Fruit fly (Drosophila melanogaster) whole organism, adult: ENCODE data around the gene CG8043.

Experiments used
- CG11617 ChIP-seq: fragments of 200-800 bp; sonication (Bioruptor generic); optimal IDR thresholded peaks from 2 replicates; lab custom pipeline; 2017; ENCODE audit warnings: mild to moderate bottlenecking, missing biosample characterization, missing genetic modification reagents, missing genetic modification characterization
- CG12768 ChIP-seq: fragments of 200-800 bp; sonication (Bioruptor generic); optimal IDR thresholded peaks from 2 replicates; lab custom pipeline; 2017; ENCODE audit warnings: missing biosample characterization, missing genetic modification characterization, mild to moderate bottlenecking, moderate library complexity, missing genetic modification reagents
- CG14711 ChIP-seq: fragments of 200-800 bp; sonication (Bioruptor generic); optimal IDR thresholded peaks from 2 replicates; lab custom pipeline; 2018; ENCODE audit warnings: missing biosample characterization, mild to moderate bottlenecking, missing genetic modification characterization, moderate library complexity
- CG1620 ChIP-seq: fragments of 200-800 bp; sonication (Bioruptor generic); optimal IDR thresholded peaks from 2 replicates; lab custom pipeline; 2016; ENCODE audit warnings: missing biosample characterization, missing genetic modification characterization
- CG33017 ChIP-seq: fragments of 200-800 bp; sonication (Bioruptor generic); optimal IDR thresholded peaks from 2 replicates; lab custom pipeline; 2018; ENCODE audit warnings: missing biosample characterization, mild to moderate bottlenecking, missing genetic modification characterization, moderate library complexity
- CG5204 ChIP-seq: fragments of 200-800 bp; sonication (Bioruptor generic); optimal IDR thresholded peaks from 2 replicates; lab custom pipeline; 2016; ENCODE audit warnings: missing biosample characterization, missing genetic modification characterization
- CG7045 ChIP-seq: fragments of 200-800 bp; sonication (Bioruptor generic); optimal IDR thresholded peaks from 2 replicates; lab custom pipeline; 2017; ENCODE audit warnings: missing biosample characterization, mild to moderate bottlenecking, missing genetic modification characterization
- CG7101 ChIP-seq: fragments of 200-800 bp; sonication (Bioruptor generic); optimal IDR thresholded peaks from 2 replicates; lab custom pipeline; 2018; ENCODE audit warnings: missing biosample characterization, mild to moderate bottlenecking, missing genetic modification characterization, moderate library complexity
- Clk ChIP-seq: fragments of 200-800 bp; sonication (Bioruptor generic); optimal IDR thresholded peaks from 2 replicates; lab custom pipeline; 2017; ENCODE audit warnings: missing biosample characterization, missing genetic modification characterization
- Crg-1 ChIP-seq: fragments of 200-800 bp; sonication (Bioruptor generic); optimal IDR thresholded peaks from 2 replicates; lab custom pipeline; 2016; ENCODE audit warnings: missing biosample characterization, missing genetic modification characterization
- Hr96 ChIP-seq: fragments of 200-800 bp; sonication (Bioruptor generic); optimal IDR thresholded peaks from 2 replicates; lab custom pipeline; 2016; ENCODE audit warnings: missing biosample characterization, missing genetic modification characterization
- Mnt ChIP-seq: fragments of 200-800 bp; sonication (Bioruptor generic); optimal IDR thresholded peaks from 2 replicates; lab custom pipeline; 2016; ENCODE audit warnings: missing biosample characterization, mild to moderate bottlenecking, missing genetic modification characterization
- bab1 ChIP-seq: fragments of 200-800 bp; sonication (Bioruptor generic); optimal IDR thresholded peaks from 3 replicates; lab custom pipeline; 2019; ENCODE audit warnings: missing biosample characterization, mild to moderate bottlenecking, missing genetic modification characterization, moderate library complexity
- cic ChIP-seq: fragments of 200-800 bp; sonication (Bioruptor generic); optimal IDR thresholded peaks from 2 replicates; lab custom pipeline; 2017; ENCODE audit warnings: missing biosample characterization, mild to moderate bottlenecking, missing genetic modification characterization, moderate library complexity
- cnc ChIP-seq, 2 experiments: fragments of >200 bp; optimal IDR thresholded peaks; 2 replicates each; lab custom pipeline; 2017
- kay ChIP-seq: fragments of 200-800 bp; sonication (Bioruptor generic); peaks from one replicate; lab custom pipeline; 2016; ENCODE audit warnings: missing biosample characterization, missing genetic modification characterization, borderline replicate concordance
- ovo ChIP-seq: fragments of 200-800 bp; sonication (Bioruptor generic); optimal IDR thresholded peaks from 2 replicates; lab custom pipeline; 2016; ENCODE audit warnings: missing biosample characterization, missing genetic modification characterization
- pad ChIP-seq: fragments of 200-800 bp; sonication (Bioruptor generic); optimal IDR thresholded peaks from 3 replicates; lab custom pipeline; 2017; ENCODE audit warnings: missing biosample characterization, missing genetic modification characterization, mild to moderate bottlenecking, moderate library complexity, missing genetic modification reagents
- tj ChIP-seq: fragments of 200-800 bp; sonication (Bioruptor generic); optimal IDR thresholded peaks from 3 replicates; lab custom pipeline; 2017; ENCODE audit warnings: missing biosample characterization, mild to moderate bottlenecking, missing genetic modification characterization, moderate library complexity
- toe ChIP-seq: fragments of 200-800 bp; sonication (Bioruptor generic); optimal IDR thresholded peaks from 2 replicates; lab custom pipeline; 2016; ENCODE audit warnings: missing biosample characterization, missing genetic modification characterization

Gene CG8043

DNA sequence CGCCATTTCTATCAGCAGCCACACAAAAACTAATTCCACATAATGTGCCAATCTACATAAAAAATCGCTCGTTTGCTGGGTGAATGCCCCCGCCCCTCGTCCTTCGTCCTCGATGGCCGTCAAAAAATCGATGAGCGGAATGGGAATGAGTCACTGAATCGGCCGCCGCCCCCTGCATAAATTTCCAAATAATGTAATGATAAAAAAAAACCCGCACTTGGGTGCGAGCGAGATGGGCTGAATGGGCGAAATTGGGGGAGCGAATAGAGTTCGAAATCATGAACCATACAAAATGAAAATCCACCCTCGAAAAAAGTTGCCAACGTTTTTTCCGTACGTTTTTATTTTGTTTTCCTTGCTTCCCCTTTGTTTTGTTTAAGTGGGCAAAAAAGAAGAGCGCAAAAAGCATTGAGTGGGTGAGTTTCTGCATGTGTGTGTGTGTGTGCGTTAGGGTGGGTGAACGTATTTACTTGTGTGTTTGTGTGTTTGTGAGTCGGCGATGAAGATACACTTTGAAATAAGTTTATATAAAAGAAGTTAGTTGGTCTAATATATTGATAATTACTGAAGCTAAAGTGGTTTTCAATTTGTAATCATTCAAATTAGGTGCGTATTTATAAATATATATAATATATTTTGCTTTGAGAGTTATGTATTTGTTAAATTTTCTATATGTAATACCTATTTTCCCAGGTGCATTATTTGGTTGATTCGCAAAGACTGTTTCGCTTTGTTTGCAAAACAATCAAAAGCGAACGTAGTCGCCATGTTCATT lies 28.8 kb downstream of the CG8043 start:
- TF ChIP-seq CG5204 (GFP tag; lab: Kevin White, UChicago) (no peak), cnc (optimal IDR thresholded peaks at IDR 0.05; lab: Kevin White, UChicago) (no peak), Crg-1 (GFP tag; lab: Kevin White, UChicago) (no peak), toe (no peak), Clk (GFP tag; lab: Kevin White, UChicago) (no peak), kay (no peak), CG14711 (tag; lab: Kevin White, UChicago) (no peak), cic (no peak), tj (no peak), ovo (no peak), CG7045 (no peak), CG7101 (no peak), CG33017 (no peak), pad (GFP tag; lab: Kevin White, UChicago) (no peak)

DNA sequence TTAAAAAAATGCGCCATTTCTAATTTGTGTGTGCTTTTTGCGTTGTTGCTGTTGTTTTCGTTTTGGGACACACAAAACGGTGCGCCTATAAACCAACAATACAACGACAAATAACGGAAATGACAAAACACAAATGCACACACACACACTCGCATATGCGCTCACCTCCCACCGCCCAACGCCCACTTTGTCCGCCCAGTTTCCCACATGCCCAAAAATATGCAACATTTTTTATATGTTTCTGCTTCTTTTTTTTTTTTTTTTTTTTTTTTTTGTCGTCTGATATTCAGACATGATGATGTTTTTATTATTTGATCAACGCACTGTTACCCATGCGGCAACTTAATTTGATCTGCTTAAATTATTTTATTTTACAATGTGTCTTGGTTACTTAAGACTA lies 30.5 kb downstream of the CG8043 start:
- TF ChIP-seq CG33017, result no peak
- TF ChIP-seq cnc (optimal IDR thresholded peaks at IDR 0.05; lab: Kevin White, UChicago), result no peak
- no peak for TF ChIP-seq CG14711 (tag; lab: Kevin White, UChicago)
- TF ChIP-seq Hr96, result no peak
- no peak for TF ChIP-seq ovo
- no peak for TF ChIP-seq CG11617
- no peak for TF ChIP-seq CG7045
- no peak for TF ChIP-seq toe
- no peak for TF ChIP-seq CG7101
- TF ChIP-seq cic, result no peak
- no peak for TF ChIP-seq bab1 (GFP tag; lab: Kevin White, UChicago)
- TF ChIP-seq CG1620, result no peak

DNA sequence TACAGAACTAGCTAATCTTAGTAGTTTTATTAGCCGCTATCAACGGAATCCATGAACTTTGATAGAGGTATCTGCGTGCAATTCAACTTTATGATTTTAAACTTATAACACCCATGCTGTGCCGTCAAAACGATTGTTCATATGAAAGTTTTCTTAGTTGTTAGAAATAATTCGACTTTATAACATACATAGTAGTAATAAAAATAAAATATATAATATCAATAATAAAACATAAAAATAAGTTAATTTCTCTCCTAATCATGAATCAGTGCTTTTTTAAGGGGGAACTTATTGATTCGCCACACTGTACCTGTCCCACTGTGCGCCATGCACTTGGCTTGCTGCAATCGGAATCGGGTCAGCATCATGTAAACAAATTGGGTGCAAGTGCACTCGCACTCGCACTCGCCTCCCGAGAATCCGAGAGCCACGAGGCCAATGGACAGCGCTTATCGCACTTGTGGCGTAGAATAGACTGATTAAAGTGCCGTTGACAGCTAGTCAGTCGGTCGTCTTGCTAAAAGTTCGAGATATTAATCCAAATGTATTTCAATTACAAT lies 35.3 kb downstream of the CG8043 start:
- peak; percentile 30 for TF ChIP-seq Clk (GFP tag; lab: Kevin White, UChicago)
- TF ChIP-seq tj, result no peak
- TF ChIP-seq CG7045, result no peak
- TF ChIP-seq pad (GFP tag; lab: Kevin White, UChicago), result no peak
- no peak for TF ChIP-seq toe
- no peak for TF ChIP-seq CG1620
- TF ChIP-seq Mnt (GFP tag; lab: Kevin White, UChicago), result peak; percentile 87
- TF ChIP-seq ovo, result peak; percentile 11
- TF ChIP-seq kay, result no peak
- TF ChIP-seq CG11617, result no peak
- TF ChIP-seq cic, result peak; percentile 76
- TF ChIP-seq CG5204 (GFP tag; lab: Kevin White, UChicago), result peak; percentile 1
- peak; percentile 21 for TF ChIP-seq CG12768 (GFP tag; lab: Kevin White, UChicago)
- TF ChIP-seq CG33017, result no peak
- TF ChIP-seq bab1 (GFP tag; lab: Kevin White, UChicago), result peak; percentile 25
- TF ChIP-seq CG14711 (tag; lab: Kevin White, UChicago), result no peak
- no peak for TF ChIP-seq cnc (optimal IDR thresholded peaks at IDR 0.05; lab: Kevin White, UChicago)
- no peak for TF ChIP-seq Crg-1 (GFP tag; lab: Kevin White, UChicago)
- TF ChIP-seq Hr96, result peak; percentile 83
- peak; percentile 60 for TF ChIP-seq CG7101

DNA sequence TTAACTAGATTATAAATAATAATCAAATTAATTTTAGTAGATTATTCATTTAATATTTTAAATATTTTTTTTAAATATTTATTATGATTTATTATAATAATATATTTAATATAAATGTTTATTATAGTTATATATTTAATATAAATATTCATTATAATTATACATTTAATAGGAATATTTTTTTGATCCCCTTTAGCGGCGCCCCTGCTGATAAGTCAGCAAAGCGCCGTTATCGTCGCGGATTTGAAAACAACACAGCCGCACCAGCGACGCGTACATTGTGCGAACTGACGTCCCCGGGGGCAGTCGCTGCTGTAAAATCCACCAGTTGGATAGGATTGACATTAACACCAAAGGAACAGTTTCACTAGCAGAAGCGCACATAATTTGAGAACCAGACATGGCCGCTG lies 36.0 kb downstream of the CG8043 start, which contains the start of gene CG8112:
CG8112 (plus strand) TSS at position 212 of the 410 bp plus-strand sequence.
- no peak for TF ChIP-seq Mnt (GFP tag; lab: Kevin White, UChicago)
- TF ChIP-seq toe, result no peak
- no peak for TF ChIP-seq CG5204 (GFP tag; lab: Kevin White, UChicago)
- TF ChIP-seq Hr96, result no peak
- peak; percentile 58 for TF ChIP-seq CG7045
- TF ChIP-seq bab1 (GFP tag; lab: Kevin White, UChicago), result peak; percentile 16
- TF ChIP-seq tj, result peak; percentile 83
- TF ChIP-seq CG33017, result peak; percentile 69
- peak; percentile 87 for TF ChIP-seq CG11617
- peak; percentile 45 for TF ChIP-seq CG12768 (GFP tag; lab: Kevin White, UChicago)
- no peak for TF ChIP-seq cic
- TF ChIP-seq CG1620, result no peak
- TF ChIP-seq Clk (GFP tag; lab: Kevin White, UChicago), result no peak
- peak; percentile 78 for TF ChIP-seq CG7101
- TF ChIP-seq Crg-1 (GFP tag; lab: Kevin White, UChicago), result no peak
- TF ChIP-seq cnc (optimal IDR thresholded peaks at IDR 0.05; lab: Kevin White, UChicago), result no peak
- peak; percentile 76 for TF ChIP-seq kay
- peak; percentile 56 for TF ChIP-seq pad (GFP tag; lab: Kevin White, UChicago)
- peak; percentile 73 for TF ChIP-seq CG14711 (tag; lab: Kevin White, UChicago)
- TF ChIP-seq ovo, result peak; percentile 73

DNA sequence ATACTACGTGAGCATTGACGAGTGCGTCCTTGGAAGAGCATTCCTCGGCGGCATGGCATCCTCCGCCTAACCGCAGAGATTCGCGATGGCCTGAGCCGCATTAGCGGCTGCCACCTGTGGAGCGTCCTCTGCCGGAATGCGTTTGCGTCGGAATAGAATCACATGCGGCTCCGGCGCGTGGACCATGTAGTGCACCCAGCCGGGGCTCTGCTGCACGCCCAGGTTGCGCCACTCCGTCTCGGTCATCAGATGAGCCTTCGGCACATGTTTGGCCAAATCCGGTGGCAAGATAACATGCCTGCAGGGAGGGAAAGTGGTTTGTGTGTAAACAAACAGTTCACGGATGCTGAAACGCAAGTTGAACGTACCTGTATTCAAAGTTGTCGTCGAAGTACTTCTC lies 38.7 kb downstream of the CG8043 start:
- TF ChIP-seq ovo, result no peak
- TF ChIP-seq pad (GFP tag; lab: Kevin White, UChicago), result no peak
- TF ChIP-seq CG1620, result no peak
- no peak for TF ChIP-seq kay
- no peak for TF ChIP-seq CG11617

- TF ChIP-seq kay (no peak), CG33017 (peak; percentile 34), pad (GFP tag; lab: Kevin White, UChicago) (peak; percentile 63), cic (no peak), CG1620 (no peak), CG5204 (GFP tag; lab: Kevin White, UChicago) (no peak), Clk (GFP tag; lab: Kevin White, UChicago) (no peak), CG12768 (GFP tag; lab: Kevin White, UChicago) (no peak), Mnt (GFP tag; lab: Kevin White, UChicago) (peak; percentile 95), CG7101 (no peak), toe (no peak), Crg-1 (GFP tag; lab: Kevin White, UChicago) (no peak), Hr96 (no peak), tj (no peak), CG11617 (no peak), CG14711 (tag; lab: Kevin White, UChicago) (peak; percentile 85), bab1 (GFP tag; lab: Kevin White, UChicago) (no peak), ovo (peak; percentile 97), CG7045 (no peak), cnc (optimal IDR thresholded peaks at IDR 0.05; lab: Kevin White, UChicago) (no peak)
Observed at dm6 chr3R:8715851-8716550, 39.3 kb downstream of the CG8043 start, which contains the start of gene TMEM216. TMEM216 (plus strand) TSS chr3R:8716243.
